Fruit fly (Drosophila melanogaster) whole organism, embryonic: ENCODE results near the gene CG6006.
A peak's percentile ranks its signal among the peaks of the same experiment; 100 is the strongest.

Experiments
- Bteb2 ChIP-seq: fragments of 200-800 bp; sonication (Bioruptor generic); optimal IDR thresholded peaks from 2 replicates; lab custom pipeline; 2016; ENCODE audit warnings: missing biosample characterization, missing genetic modification characterization
- CG10209 ChIP-seq: fragments of 200-800 bp; sonication (Bioruptor generic); optimal IDR thresholded peaks from 3 replicates; lab custom pipeline; 2017; ENCODE audit warnings: missing biosample characterization, mild to moderate bottlenecking, missing genetic modification characterization, missing genetic modification reagents
- CG10366 ChIP-seq: fragments of 200-800 bp; sonication (Bioruptor generic); IDR thresholded peaks from 2 replicates; pipeline ENCODE4 v1.3.6; 2022; ENCODE audit warnings: missing biosample characterization, missing genetic modification characterization
- CG11504 ChIP-seq: fragments of 200-800 bp; sonication (Bioruptor generic); optimal IDR thresholded peaks from 3 replicates; lab custom pipeline; 2019; ENCODE audit warnings: missing biosample characterization, mild to moderate bottlenecking, missing genetic modification characterization, moderate library complexity
- CG11696 ChIP-seq: fragments of 200-800 bp; sonication (Bioruptor generic); IDR thresholded peaks from 2 replicates; pipeline ENCODE4 v1.3.6; 2022; ENCODE audit warnings: missing biosample characterization, missing genetic modification characterization
- CG12659 ChIP-seq: fragments of 200-800 bp; sonication (Bioruptor generic); optimal IDR thresholded peaks from 3 replicates; lab custom pipeline; 2017; ENCODE audit warnings: mild to moderate bottlenecking, missing biosample characterization, missing genetic modification reagents, missing genetic modification characterization
- CG14860 ChIP-seq: fragments of 200-800 bp; sonication (Bioruptor generic); IDR thresholded peaks from 3 replicates; pipeline ENCODE4 v1.3.6; 2022; ENCODE audit warnings: missing biosample characterization, missing genetic modification characterization; ENCODE audit not compliant: partially characterized antibody
- CG15073 ChIP-seq: fragments of 200-800 bp; sonication (Bioruptor generic); optimal IDR thresholded peaks from 2 replicates; lab custom pipeline; 2016; ENCODE audit warnings: missing biosample characterization, missing genetic modification characterization
- CG15269 ChIP-seq: fragments of 200-800 bp; sonication (Bioruptor generic); optimal IDR thresholded peaks from 2 replicates; lab custom pipeline; 2018; ENCODE audit warnings: missing biosample characterization, mild to moderate bottlenecking, missing genetic modification characterization, moderate library complexity
- CG15479 ChIP-seq: fragments of 200-800 bp; sonication (Bioruptor generic); optimal IDR thresholded peaks from 3 replicates; lab custom pipeline; 2019; ENCODE audit warnings: missing biosample characterization, mild to moderate bottlenecking, missing genetic modification characterization, moderate library complexity
- CG17385 ChIP-seq: fragments of 200-800 bp; sonication (Bioruptor generic); optimal IDR thresholded peaks from 3 replicates; lab custom pipeline; 2018; ENCODE audit warnings: missing biosample characterization, mild to moderate bottlenecking, missing genetic modification characterization
- CG18011 ChIP-seq: fragments of 200-800 bp; sonication (Bioruptor generic); optimal IDR thresholded peaks from 2 replicates; lab custom pipeline; 2017; ENCODE audit warnings: missing biosample characterization, missing genetic modification characterization, mild to moderate bottlenecking, moderate library complexity, missing genotype
- CG18262 ChIP-seq: fragments of 200-800 bp; optimal IDR thresholded peaks from 3 replicates; lab custom pipeline; 2019; ENCODE audit warnings: missing biosample characterization, mild to moderate bottlenecking, missing genetic modification characterization, moderate library complexity
- CG42726 ChIP-seq: fragments of 200-800 bp; sonication (Bioruptor generic); IDR thresholded peaks from 2 replicates; pipeline ENCODE4 v1.3.6; 2022; ENCODE audit warnings: missing biosample characterization, missing genetic modification characterization; ENCODE audit not compliant: partially characterized antibody
- CG8924 ChIP-seq: fragments of 200-800 bp; optimal IDR thresholded peaks from 3 replicates; lab custom pipeline; 2019; ENCODE audit warnings: missing biosample characterization, mild to moderate bottlenecking, missing genetic modification characterization, moderate library complexity
- CG9437 ChIP-seq: fragments of 200-800 bp; sonication (Bioruptor generic); optimal IDR thresholded peaks from 2 replicates; lab custom pipeline; 2018; ENCODE audit warnings: missing biosample characterization, mild to moderate bottlenecking, missing genetic modification characterization
- CG9727 ChIP-seq: fragments of 200-800 bp; sonication (Bioruptor generic); optimal IDR thresholded peaks from 3 replicates; lab custom pipeline; 2017; ENCODE audit warnings: missing biosample characterization, mild to moderate bottlenecking, missing genetic modification characterization
- CrebB ChIP-seq: fragments of 200-800 bp; sonication (Bioruptor generic); optimal IDR thresholded peaks from 3 replicates; lab custom pipeline; 2018; ENCODE audit warnings: missing biosample characterization, mild to moderate bottlenecking, missing genetic modification characterization
- Dbx ChIP-seq: fragments of 200-800 bp; sonication (Bioruptor generic); IDR thresholded peaks from 3 replicates; pipeline ENCODE4 v1.3.6; 2022; ENCODE audit warnings: missing biosample characterization, missing genetic modification characterization
- Dp ChIP-seq: fragments of 200-800 bp; sonication (Bioruptor generic); optimal IDR thresholded peaks from 2 replicates; lab custom pipeline; 2018; ENCODE audit warnings: missing biosample characterization, mild to moderate bottlenecking, missing genetic modification characterization, moderate library complexity
- Hsf ChIP-seq: fragments of 200-800 bp; sonication (Bioruptor generic); optimal IDR thresholded peaks from 3 replicates; lab custom pipeline; 2016; ENCODE audit warnings: missing biosample characterization, missing genetic modification characterization
- Lim3 ChIP-seq: fragments of 200-800 bp; sonication (Bioruptor generic); IDR thresholded peaks from 2 replicates; pipeline ENCODE4 v1.3.6; 2022; ENCODE audit warnings: missing biosample characterization, missing genetic modification characterization
- MESR4 ChIP-seq: fragments of 200-800 bp; sonication (Bioruptor generic); optimal IDR thresholded peaks from 2 replicates; lab custom pipeline; 2018; ENCODE audit warnings: missing biosample characterization, mild to moderate bottlenecking, missing genetic modification characterization, moderate library complexity
- Meics ChIP-seq: fragments of 200-800 bp; sonication (Bioruptor generic); optimal IDR thresholded peaks from 2 replicates; lab custom pipeline; 2017; ENCODE audit warnings: missing biosample characterization, mild to moderate bottlenecking, missing genetic modification characterization
- Nf-YA ChIP-seq: fragments of 200-800 bp; sonication (Bioruptor generic); IDR thresholded peaks from 2 replicates; pipeline ENCODE4 v1.3.6; 2022; ENCODE audit warnings: missing biosample characterization, missing genetic modification characterization
- Sox100B ChIP-seq: fragments of 200-800 bp; sonication (Bioruptor generic); optimal IDR thresholded peaks from 3 replicates; lab custom pipeline; 2018; ENCODE audit warnings: missing biosample characterization, mild to moderate bottlenecking, missing genetic modification characterization
- Sox102F ChIP-seq: fragments of 200-800 bp; sonication (Bioruptor generic); optimal IDR thresholded peaks from 2 replicates; lab custom pipeline; 2018; ENCODE audit warnings: missing biosample characterization, mild to moderate bottlenecking, missing genetic modification characterization, moderate library complexity
- Ssrp ChIP-seq: fragments of 200-800 bp; sonication (Bioruptor generic); optimal IDR thresholded peaks from 2 replicates; lab custom pipeline; 2018; ENCODE audit warnings: missing biosample characterization, mild to moderate bottlenecking, missing genetic modification characterization, moderate library complexity
- abd-A ChIP-seq: fragments of 200-800 bp; sonication (Bioruptor generic); optimal IDR thresholded peaks from 3 replicates; lab custom pipeline; 2019; ENCODE audit warnings: missing biosample characterization, mild to moderate bottlenecking, missing genetic modification characterization, moderate library complexity
- ato ChIP-seq: fragments of 200-800 bp; sonication (Bioruptor generic); IDR thresholded peaks from 2 replicates; pipeline ENCODE4 v1.3.6; 2022; ENCODE audit warnings: missing biosample characterization, missing genetic modification characterization; ENCODE audit not compliant: partially characterized antibody
- bab2 ChIP-seq: fragments of 200-800 bp; sonication (Bioruptor generic); optimal IDR thresholded peaks from 2 replicates; lab custom pipeline; 2016; ENCODE audit warnings: missing biosample characterization, missing genetic modification characterization
- btn ChIP-seq: fragments of 200-800 bp; sonication (Bioruptor generic); optimal IDR thresholded peaks from 2 replicates; lab custom pipeline; 2016; ENCODE audit warnings: missing biosample characterization, missing genetic modification characterization
- chinmo ChIP-seq: fragments of 200-800 bp; sonication (Bioruptor generic); IDR thresholded peaks from 4 replicates; pipeline ENCODE4 v1.3.6; 2022; ENCODE audit warnings: missing biosample characterization, missing genetic modification characterization; ENCODE audit not compliant: partially characterized antibody
- chn ChIP-seq: fragments of 200-800 bp; sonication (Bioruptor generic); optimal IDR thresholded peaks from 2 replicates; lab custom pipeline; 2016; ENCODE audit warnings: missing biosample characterization, missing genetic modification characterization
- da ChIP-seq: fragments of 200-800 bp; sonication (Bioruptor generic); optimal IDR thresholded peaks from 2 replicates; lab custom pipeline; 2016; ENCODE audit warnings: missing biosample characterization, missing genetic modification characterization
- dmrt11E ChIP-seq: fragments of 200-800 bp; sonication (Bioruptor generic); optimal IDR thresholded peaks from 3 replicates; lab custom pipeline; 2018; ENCODE audit warnings: missing biosample characterization, mild to moderate bottlenecking, missing genetic modification characterization, moderate library complexity
- dpn ChIP-seq, 2 experiments: fragments of 200-800 bp; sonication (Bioruptor generic); optimal IDR thresholded peaks; 3 replicates each; lab custom pipeline; 2016; ENCODE audit warnings: missing biosample characterization in 2 of 2, missing genetic modification characterization in 2 of 2
- ems ChIP-seq: fragments of 200-800 bp; sonication (Bioruptor generic); optimal IDR thresholded peaks from 3 replicates; lab custom pipeline; 2016; ENCODE audit warnings: missing biosample characterization, missing genetic modification characterization
- gsb-n ChIP-seq: fragments of 200-800 bp; sonication (Bioruptor generic); optimal IDR thresholded peaks from 3 replicates; lab custom pipeline; 2018; ENCODE audit warnings: missing biosample characterization, mild to moderate bottlenecking, missing genetic modification characterization
- jigr1 ChIP-seq: fragments of 200-800 bp; sonication (Bioruptor generic); IDR thresholded peaks from 3 replicates; pipeline ENCODE4 v1.3.6; 2022; ENCODE audit warnings: missing biosample characterization, missing genetic modification characterization
- klu ChIP-seq: fragments of 200-800 bp; sonication (Bioruptor generic); IDR thresholded peaks from 2 replicates; pipeline ENCODE4 v1.3.6; 2022; ENCODE audit warnings: missing biosample characterization, missing genetic modification characterization
- mam ChIP-seq: fragments of 200-800 bp; sonication (Bioruptor generic); optimal IDR thresholded peaks from 3 replicates; lab custom pipeline; 2016; ENCODE audit warnings: missing biosample characterization, missing genetic modification characterization
- nerfin-1 ChIP-seq: fragments of 200-800 bp; sonication (Bioruptor generic); optimal IDR thresholded peaks from 3 replicates; lab custom pipeline; 2019; ENCODE audit warnings: missing biosample characterization, mild to moderate bottlenecking, missing genetic modification characterization, moderate library complexity
- salm ChIP-seq: fragments of 200-800 bp; sonication (Bioruptor generic); optimal IDR thresholded peaks from 2 replicates; lab custom pipeline; 2018; ENCODE audit warnings: missing biosample characterization, mild to moderate bottlenecking, missing genetic modification characterization
- ssp ChIP-seq: fragments of 200-800 bp; sonication (Bioruptor generic); IDR thresholded peaks from 2 replicates; pipeline ENCODE4 v1.3.6; 2022; ENCODE audit warnings: missing biosample characterization, missing genetic modification characterization
- tin ChIP-seq: fragments of 200-800 bp; sonication (Bioruptor generic); optimal IDR thresholded peaks from 3 replicates; lab custom pipeline; 2016; ENCODE audit warnings: missing biosample characterization, missing genetic modification characterization
- tio ChIP-seq: fragments of 200-800 bp; sonication (Bioruptor generic); optimal IDR thresholded peaks from 2 replicates; lab custom pipeline; 2017; ENCODE audit warnings: missing biosample characterization, missing genetic modification characterization, inconsistent platforms
- twi ChIP-seq: fragments of 200-800 bp; optimal IDR thresholded peaks from 2 replicates; lab custom pipeline; 2019; ENCODE audit warnings: missing biosample characterization, mild to moderate bottlenecking, missing genetic modification characterization, moderate library complexity

The CG6006 gene

dm6 chr3R:16214474-16215318 lies 59.9 kb downstream of the CG6006 start (continued):
- no peak for TF ChIP-seq CG18011 (GFP tag; lab: Kevin White, UChicago)
- TF ChIP-seq nerfin-1 (tag; lab: Kevin White, UChicago) = no peak
- TF ChIP-seq CG9727 (GFP tag; lab: Kevin White, UChicago) = peak; percentile 62
- peak; percentile 42 for TF ChIP-seq Hsf
- TF ChIP-seq abd-A (tag; lab: Kevin White, UChicago) = peak; percentile 8
- no peak for TF ChIP-seq Dbx (GFP tag; lab: Robert Waterston, UW)
- peak; percentile 10 for TF ChIP-seq Ssrp (tag; lab: Kevin White, UChicago)
- peak; percentile 29 for TF ChIP-seq CG17385
- no peak for TF ChIP-seq Dp (GFP tag; lab: Kevin White, UChicago)
- 0 out of 4 replicates have a peak, but pooled peaks have one; percentile 50 for TF ChIP-seq chinmo (GFP tag; lab: Robert Waterston, UW)
- no peak for TF ChIP-seq CG15479
- no peak for TF ChIP-seq salm (tag; lab: Kevin White, UChicago)
- TF ChIP-seq CG14860 = no peak
- peak; percentile 46 for TF ChIP-seq CG15269
- no peak for TF ChIP-seq CG10366 (GFP tag; lab: Robert Waterston, UW)
- no peak for TF ChIP-seq CrebB (tag; lab: Kevin White, UChicago)
- peak; percentile 11 for TF ChIP-seq CG12659
- TF ChIP-seq ato (GFP tag; lab: Robert Waterston, UW) = no peak
- TF ChIP-seq CG15073 (GFP tag; lab: Kevin White, UChicago) = no peak
- TF ChIP-seq Bteb2 = peak; percentile 8
- no peak for TF ChIP-seq MESR4 (GFP tag; lab: Kevin White, UChicago)
- TF ChIP-seq Nf-YA (GFP tag; lab: Robert Waterston, UW) = peak; percentile 16; the same call in 1 of the 2 replicates
- TF ChIP-seq tin = no peak
- no peak for TF ChIP-seq ssp (GFP tag; lab: Robert Waterston, UW)
- no peak for TF ChIP-seq twi (tag; lab: Kevin White, UChicago)
- peak; percentile 49 for TF ChIP-seq CG9437 (GFP tag; lab: Kevin White, UChicago)
- no peak for TF ChIP-seq klu
- peak; percentile 41 for TF ChIP-seq CG10209
- TF ChIP-seq dmrt11E = no peak
- peak; percentile 62 for TF ChIP-seq Meics (GFP tag; lab: Kevin White, UChicago)
- TF ChIP-seq tio (GFP tag; lab: Kevin White, UChicago) = peak; percentile 55
- peak; percentile 49 for TF ChIP-seq CG18262
- peak; percentile 4 for TF ChIP-seq mam (GFP tag; lab: Kevin White, UChicago)
- TF ChIP-seq gsb-n (tag; lab: Kevin White, UChicago) = no peak
- peak in 1 of 2 experiments; percentile 26 for TF ChIP-seq dpn (GFP tag; optimal IDR thresholded peaks at IDR 0.05; lab: Kevin White, UChicago)
- peak; percentile 42 for TF ChIP-seq Sox102F
- TF ChIP-seq da (GFP tag; lab: Kevin White, UChicago) = no peak
- no peak for TF ChIP-seq ems (GFP tag; lab: Kevin White, UChicago)
- no peak for TF ChIP-seq btn (GFP tag; lab: Kevin White, UChicago)
- TF ChIP-seq CG8924 (tag; lab: Kevin White, UChicago) = peak; percentile 34
- peak; percentile 61 for TF ChIP-seq Sox100B (GFP tag; lab: Kevin White, UChicago)
- TF ChIP-seq jigr1 = no peak
- TF ChIP-seq Lim3 = no peak
- TF ChIP-seq CG11696 = no peak
- TF ChIP-seq bab2 (GFP tag; lab: Kevin White, UChicago) = no peak
- peak; percentile 70 for TF ChIP-seq CG11504 (tag; lab: Kevin White, UChicago)
- TF ChIP-seq chn (GFP tag; lab: Kevin White, UChicago) = no peak
- TF ChIP-seq CG42726 (GFP tag; lab: Robert Waterston, UW) = no peak
